Worm (Caenorhabditis elegans): ENCODE measurements around the gene clx-1.

DNA sequence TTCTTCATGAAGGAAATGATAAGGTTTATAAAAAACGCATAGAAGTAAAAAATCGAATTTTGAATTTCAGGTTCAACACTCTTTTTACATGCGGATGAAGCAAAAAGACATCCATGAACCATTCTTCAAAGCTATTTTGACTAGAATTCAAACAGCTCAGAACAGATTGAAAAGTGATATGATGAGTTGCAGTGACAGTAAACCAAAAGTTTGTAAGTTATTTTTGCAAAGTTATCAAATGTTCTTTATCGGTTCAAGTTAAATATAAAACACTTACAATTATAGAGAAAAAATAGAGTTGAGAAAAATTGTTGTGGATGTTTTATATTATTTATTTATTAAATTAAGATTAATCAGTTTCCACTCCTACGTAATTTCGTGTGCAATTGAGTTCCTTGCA is 42.0 kb upstream of the clx-1 start:
- no peak for TF ChIP-seq flt-1 (GFP tag; IDR thresholded peaks at IDR 0.05)
- TF ChIP-seq T22C8.4 (GFP tag; IDR thresholded peaks at IDR 0.05) = no peak
- TF ChIP-seq ztf-29 (GFP tag; IDR thresholded peaks at IDR 0.05) = no peak
- no peak for TF ChIP-seq ztf-23 (GFP tag; IDR thresholded peaks at IDR 0.05)
- TF ChIP-seq ref-1 (GFP tag; conservative IDR thresholded peaks at IDR 0.05) = no peak
- TF ChIP-seq med-1 (GFP tag; optimal IDR thresholded peaks at IDR 0.05; ENCODE audit: insufficient read depth) = no peak
